Fruit fly (Drosophila melanogaster) whole organism, wandering third instar larva: ENCODE data around the gene CG6071.

Experiments
- CG32264 ChIP-seq: fragments of 200-800 bp; sonication (Bioruptor generic); optimal IDR thresholded peaks from 2 replicates; lab custom pipeline; 2016; ENCODE audit warnings: missing biosample characterization, missing genetic modification characterization
- CG9705 ChIP-seq: fragments of 200-800 bp; sonication (Bioruptor generic); optimal IDR thresholded peaks from 2 replicates; lab custom pipeline; 2018; ENCODE audit warnings: missing biosample characterization, mild to moderate bottlenecking, missing genetic modification characterization
- Dfd ChIP-seq: fragments of >200 bp; optimal IDR thresholded peaks from 2 replicates; lab custom pipeline; 2017; ENCODE audit warnings: missing biosample characterization, missing genetic modification characterization
- Dif ChIP-seq: fragments of 200-275, 200-300 bp; sonication (Bioruptor generic); optimal IDR thresholded peaks from 2 replicates; lab custom pipeline; 2018; ENCODE audit warnings: missing biosample characterization, missing genetic modification characterization; ENCODE audit not compliant: partially characterized antibody
- GATAd ChIP-seq: sonication (Bioruptor generic); optimal IDR thresholded peaks from 2 replicates; lab custom pipeline; 2016; ENCODE audit warnings: missing biosample characterization, missing genetic modification characterization
- Hnf4 ChIP-seq: fragments of 200-800 bp; sonication (Bioruptor generic); optimal IDR thresholded peaks from 2 replicates; lab custom pipeline; 2016; ENCODE audit warnings: missing biosample characterization, mild to moderate bottlenecking, missing genetic modification characterization
- Hr78 ChIP-seq: fragments of >200 bp; optimal IDR thresholded peaks from 2 replicates; lab custom pipeline; 2017; ENCODE audit warnings: missing biosample characterization, missing genetic modification characterization
- Hr83 ChIP-seq: fragments of 200-300 bp; sonication (Bioruptor generic); optimal IDR thresholded peaks from 2 replicates; lab custom pipeline; 2016; ENCODE audit warnings: missing biosample characterization, mild to moderate bottlenecking, missing genetic modification characterization, moderate library complexity; ENCODE audit not compliant: poor library complexity, severe bottlenecking
- Mio ChIP-seq: sonication (Bioruptor generic); optimal IDR thresholded peaks from 2 replicates; lab custom pipeline; 2016; ENCODE audit warnings: missing biosample characterization, missing genetic modification characterization
- Myc ChIP-seq: fragments of >200 bp; optimal IDR thresholded peaks from 2 replicates; lab custom pipeline; 2017
- OdsH ChIP-seq: fragments of 200-800 bp; sonication (Bioruptor generic); optimal IDR thresholded peaks from 2 replicates; lab custom pipeline; 2016; ENCODE audit warnings: missing biosample characterization, mild to moderate bottlenecking, missing genetic modification characterization
- Rel ChIP-seq, 2 experiments: fragments of 200-800 bp; sonication (Bioruptor generic) in 1 of 2; optimal IDR thresholded peaks; 2 replicates in 1 of 2; 3 replicates in 1 of 2; lab custom pipeline; 2016 to 2019; ENCODE audit warnings: mild to moderate bottlenecking in 2 of 2, missing biosample characterization in 2 of 2, missing genetic modification characterization in 2 of 2, moderate library complexity in 1 of 2
- Sp1 ChIP-seq: fragments of 200-800 bp; sonication (Bioruptor generic); optimal IDR thresholded peaks from 3 replicates; lab custom pipeline; 2019; ENCODE audit warnings: missing biosample characterization, mild to moderate bottlenecking, missing genetic modification characterization, moderate library complexity
- Vsx2 ChIP-seq: fragments of 200-300, 225-300 bp; sonication (Bioruptor generic); optimal IDR thresholded peaks from 2 replicates; lab custom pipeline; 2018; ENCODE audit warnings: missing biosample characterization, missing genetic modification characterization; ENCODE audit not compliant: partially characterized antibody
- br ChIP-seq: fragments of 200-800 bp; sonication (Bioruptor generic); optimal IDR thresholded peaks from 2 replicates; lab custom pipeline; 2016; ENCODE audit warnings: missing biosample characterization, missing genetic modification characterization
- brk ChIP-seq: fragments of 200-800 bp; sonication (Bioruptor generic); optimal IDR thresholded peaks from 2 replicates; lab custom pipeline; 2016; ENCODE audit warnings: missing biosample characterization, mild to moderate bottlenecking, missing genetic modification characterization
- dl ChIP-seq, 2 experiments: fragments of 175-275, 200-275 bp in 1 of 2; fragments of 200-275 bp in 1 of 2; sonication (Bioruptor generic); optimal IDR thresholded peaks; lab custom pipeline; 2018; ENCODE audit warnings: mild to moderate bottlenecking in 2 of 2, missing biosample characterization in 2 of 2, missing genetic modification characterization in 2 of 2, moderate library complexity in 2 of 2; ENCODE audit not compliant: partially characterized antibody in 2 of 2, insufficient read depth in 1 of 2
- dmrt93B ChIP-seq: fragments of 200-800 bp; sonication (Bioruptor generic); optimal IDR thresholded peaks from 2 replicates; lab custom pipeline; 2018; ENCODE audit warnings: missing biosample characterization, mild to moderate bottlenecking, missing genetic modification characterization
- dsf ChIP-seq: sonication (Bioruptor generic); optimal IDR thresholded peaks from 2 replicates; lab custom pipeline; 2016; ENCODE audit warnings: missing biosample characterization, missing genetic modification characterization, borderline replicate concordance
- ey ChIP-seq: fragments of 200-800 bp; sonication (Bioruptor generic); optimal IDR thresholded peaks from 2 replicates; lab custom pipeline; 2016; ENCODE audit warnings: missing biosample characterization, missing genetic modification characterization
- h ChIP-seq: fragments of 200-800 bp; sonication (Bioruptor generic); optimal IDR thresholded peaks from 3 replicates; lab custom pipeline; 2016; ENCODE audit warnings: missing biosample characterization, mild to moderate bottlenecking, missing genetic modification characterization
- lola ChIP-seq: fragments of >200 bp; optimal IDR thresholded peaks from 2 replicates; lab custom pipeline; 2017; ENCODE audit warnings: missing biosample characterization, missing genetic modification characterization
- pan ChIP-seq: fragments of >200 bp; optimal IDR thresholded peaks from 2 replicates; lab custom pipeline; 2017
- psq ChIP-seq: fragments of 200-800 bp; sonication (Bioruptor generic); optimal IDR thresholded peaks from 3 replicates; lab custom pipeline; 2017; ENCODE audit warnings: missing biosample characterization, mild to moderate bottlenecking, missing genetic modification characterization, moderate library complexity
- rgr ChIP-seq: fragments of 200-800 bp; sonication (Bioruptor generic); optimal IDR thresholded peaks from 3 replicates; lab custom pipeline; 2016; ENCODE audit warnings: missing biosample characterization, mild to moderate bottlenecking, missing genetic modification characterization
- sage ChIP-seq: fragments of 200-800 bp; sonication (Bioruptor generic); optimal IDR thresholded peaks from 2 replicates; lab custom pipeline; 2016; ENCODE audit warnings: missing biosample characterization, mild to moderate bottlenecking, missing genetic modification characterization
- sv ChIP-seq: fragments of 200-800 bp; sonication (Bioruptor generic); optimal IDR thresholded peaks from 3 replicates; lab custom pipeline; 2016; ENCODE audit warnings: missing biosample characterization, missing genetic modification characterization
- tai ChIP-seq: sonication (Bioruptor generic); optimal IDR thresholded peaks from 2 replicates; lab custom pipeline; 2016; ENCODE audit warnings: missing biosample characterization, missing genetic modification characterization
- woc ChIP-seq: sonication (Bioruptor generic); optimal IDR thresholded peaks from 2 replicates; lab custom pipeline; 2016; ENCODE audit warnings: missing biosample characterization, mild to moderate bottlenecking, missing genetic modification characterization

The CG6071 gene

dm6 chr3L:11645933-11646332 lies at the start of gene CG6071:
CG6071 (minus strand) TSS chr3L:11646033.
- TF ChIP-seq rgr (GFP tag; lab: Kevin White, UChicago): no peak
- no peak for TF ChIP-seq sage (GFP tag; lab: Kevin White, UChicago)
- no peak for TF ChIP-seq Vsx2 (GFP tag; lab: Kevin White, UChicago)

- TF ChIP-seq h (GFP tag; lab: Kevin White, UChicago): no peak
- no peak for TF ChIP-seq CG32264
- TF ChIP-seq CG9705 (GFP tag; lab: Kevin White, UChicago): no peak
- no peak for TF ChIP-seq Myc (lab: Kevin White, UChicago)
- no peak for TF ChIP-seq GATAd (GFP tag; lab: Kevin White, UChicago)
- no peak for TF ChIP-seq sage (GFP tag; lab: Kevin White, UChicago)
- TF ChIP-seq Dif (GFP tag; lab: Kevin White, UChicago): no peak
- TF ChIP-seq dl (GFP tag; optimal IDR thresholded peaks at IDR 0.05; lab: Kevin White, UChicago; ENCODE audit: insufficient read depth in 1 of 2, partially characterized antibody in 2 of 2): no peak
- TF ChIP-seq ey: no peak
- no peak for TF ChIP-seq Hr78
- TF ChIP-seq brk (GFP tag; lab: Kevin White, UChicago): no peak
- TF ChIP-seq Rel (GFP tag; optimal IDR thresholded peaks at IDR 0.05; lab: Kevin White, UChicago): no peak
- TF ChIP-seq Rel (tag; optimal IDR thresholded peaks at IDR 0.05; lab: Kevin White, UChicago): no peak
- no peak for TF ChIP-seq psq (GFP tag; lab: Kevin White, UChicago)
- no peak for TF ChIP-seq pan (lab: Kevin White, UChicago)
- TF ChIP-seq Sp1 (GFP tag; lab: Kevin White, UChicago): no peak
- no peak for TF ChIP-seq woc (GFP tag; lab: Kevin White, UChicago)
- no peak for TF ChIP-seq dmrt93B (GFP tag; lab: Kevin White, UChicago)
- no peak for TF ChIP-seq br (GFP tag; lab: Kevin White, UChicago)
- no peak for TF ChIP-seq Hnf4 (GFP tag; lab: Kevin White, UChicago)
- no peak for TF ChIP-seq OdsH (GFP tag; lab: Kevin White, UChicago)
Measured at dm6 chr3L:11695063-11695462, 49.2 kb upstream of the CG6071 start.

dm6 chr3L:11692853-11693252 lies 47.0 kb upstream of the CG6071 start:
- TF ChIP-seq dsf (GFP tag; lab: Kevin White, UChicago) (no peak), psq (GFP tag; lab: Kevin White, UChicago) (no peak), sv (GFP tag; lab: Kevin White, UChicago) (no peak), CG9705 (GFP tag; lab: Kevin White, UChicago) (no peak), brk (GFP tag; lab: Kevin White, UChicago) (no peak), Myc (lab: Kevin White, UChicago) (no peak), Mio (GFP tag; lab: Kevin White, UChicago) (no peak), GATAd (GFP tag; lab: Kevin White, UChicago) (no peak), Dfd (GFP tag; lab: Kevin White, UChicago) (no peak), Hr83 (GFP tag; lab: Kevin White, UChicago) (no peak)

- no peak for TF ChIP-seq woc (GFP tag; lab: Kevin White, UChicago)
- peak; percentile 3 for TF ChIP-seq Hnf4 (GFP tag; lab: Kevin White, UChicago)
- TF ChIP-seq lola (GFP tag; lab: Kevin White, UChicago): no peak
- no peak for TF ChIP-seq dsf (GFP tag; lab: Kevin White, UChicago)
- peak; percentile 10 for TF ChIP-seq brk (GFP tag; lab: Kevin White, UChicago)
- TF ChIP-seq tai (GFP tag; lab: Kevin White, UChicago): peak; percentile 58
- TF ChIP-seq Myc (lab: Kevin White, UChicago): peak; percentile 43
Measured at dm6 chr3L:11691203-11691797, 45.5 kb upstream of the CG6071 start, which contains the start of the genes Pldn and CG14135. Pldn (minus strand) TSS chr3L:11691399. CG14135 (plus strand) TSS chr3L:11691571.
